Worm (Caenorhabditis elegans) whole organism, early embryonic: ENCODE measurements around the gene npp-26.

ENCODE experiments used
- B0310.2 ChIP-seq: sonication (generic microtip); optimal IDR thresholded peaks from 2 replicates; lab custom pipeline; 2016; ENCODE audit warnings: mild to moderate bottlenecking, missing genetic modification characterization, missing compliant biosample characterization
- F13C5.2 ChIP-seq: sonication (generic microtip); optimal IDR thresholded peaks from 2 replicates; lab custom pipeline; 2017; ENCODE audit warnings: mild to moderate bottlenecking, missing genetic modification characterization, inconsistent platforms, missing compliant biosample characterization
- aly-1 ChIP-seq: sonication (generic microtip); optimal IDR thresholded peaks from 2 replicates; lab custom pipeline; 2016; ENCODE audit warnings: missing genetic modification characterization, missing compliant biosample characterization
- ama-1 ChIP-seq: fragments of 150-350 bp; optimal IDR thresholded peaks from 2 replicates; lab custom pipeline; 2014
- ceh-13 ChIP-seq: fragments of 200-800 bp; sonication (Bioruptor generic); optimal IDR thresholded peaks from 2 replicates; lab custom pipeline; 2018; ENCODE audit warnings: mild to moderate bottlenecking, missing genetic modification characterization, missing compliant biosample characterization
- ceh-36 ChIP-seq: sonication (generic microtip); optimal IDR thresholded peaks from 2 replicates; lab custom pipeline; 2016; ENCODE audit warnings: missing genetic modification characterization, inconsistent platforms, missing compliant biosample characterization
- ets-7 ChIP-seq: sonication (generic microtip); optimal IDR thresholded peaks from 2 replicates; lab custom pipeline; 2016; ENCODE audit warnings: missing genotype, missing genetic modification characterization, missing compliant biosample characterization
- flt-1 ChIP-seq: fragments of 200-800 bp; sonication (Bioruptor generic); IDR thresholded peaks from 2 replicates; pipeline ENCODE4 v1.3.6; 2022; ENCODE audit warnings: missing genetic modification characterization, missing compliant biosample characterization
- hmbx-1 ChIP-seq: sonication (generic microtip); optimal IDR thresholded peaks from 2 replicates; lab custom pipeline; 2016; ENCODE audit warnings: mild to moderate bottlenecking, missing genetic modification characterization, missing compliant biosample characterization
- hmg-4 ChIP-seq: fragments of 200-800 bp; sonication (Bioruptor generic); optimal IDR thresholded peaks from 2 replicates; lab custom pipeline; 2018; ENCODE audit warnings: mild to moderate bottlenecking, missing genetic modification characterization, missing compliant biosample characterization
- hnd-1 ChIP-seq: sonication (generic microtip); optimal IDR thresholded peaks from 2 replicates; lab custom pipeline; 2016; ENCODE audit warnings: missing genetic modification characterization, missing compliant biosample characterization
- pes-1 ChIP-seq: fragments of 200-800 bp; sonication (Bioruptor generic); IDR thresholded peaks from 2 replicates; pipeline ENCODE4 v1.3.6; 2022; ENCODE audit warnings: missing genetic modification reagents, missing genetic modification characterization, missing compliant biosample characterization
- scrt-1 ChIP-seq: fragments of 200-800 bp; sonication (Bioruptor generic); IDR thresholded peaks from 2 replicates; pipeline ENCODE4 v1.3.6; 2022; ENCODE audit warnings: missing genetic modification characterization, missing compliant biosample characterization
- sea-1 ChIP-seq: fragments of 200-800 bp; sonication (Bioruptor generic); conservative IDR thresholded peaks from 2 replicates; pipeline ENCODE4 v1.3.6; 2022; ENCODE audit warnings: missing genetic modification characterization, missing compliant biosample characterization
- tbx-11 ChIP-seq: fragments of 200-800 bp; sonication (Bioruptor generic); IDR thresholded peaks from 2 replicates; pipeline ENCODE4 v1.3.6; 2022; ENCODE audit warnings: missing genetic modification characterization, missing compliant biosample characterization
- tbx-37 ChIP-seq: fragments of 200-800 bp; sonication (Bioruptor generic); conservative IDR thresholded peaks from 2 replicates; pipeline ENCODE4 v1.3.6; 2022; ENCODE audit warnings: missing genetic modification reagents, missing genetic modification characterization, missing compliant biosample characterization
- tra-4 ChIP-seq: sonication (generic microtip); optimal IDR thresholded peaks from 2 replicates; lab custom pipeline; 2017; ENCODE audit warnings: missing genetic modification characterization, missing compliant biosample characterization

Gene npp-26

DNA sequence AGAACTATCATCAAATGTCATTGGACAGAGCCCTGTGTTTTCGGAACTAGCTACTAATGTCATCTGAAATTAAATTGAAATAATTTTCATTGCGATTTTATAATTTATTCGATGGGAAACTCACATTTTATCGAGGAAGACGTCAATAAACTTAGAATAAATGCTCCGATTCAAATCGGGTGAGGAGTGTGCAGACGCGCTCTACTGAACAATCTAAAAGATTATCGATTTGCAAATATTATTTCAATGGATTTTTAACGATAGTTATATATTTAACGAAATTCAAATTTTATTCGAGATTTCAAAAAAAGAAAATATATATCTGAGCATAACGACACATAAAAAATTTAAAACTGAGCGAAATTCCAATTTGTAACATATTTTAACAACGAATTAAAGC is 34.6 kb downstream of the npp-26 start, which contains the start of gene eor-1:
Gene eor-1, minus strand, starts transcription at position 65 of the 400 bp plus-strand sequence.
- TF ChIP-seq ama-1 (lab: Kevin White, UChicago) (no peak), hmbx-1 (tag; lab: Kevin White, UChicago) (no peak), aly-1 (tag; lab: Kevin White, UChicago) (no peak), hmg-4 (GFP tag; lab: Kevin White, UChicago) (no peak), flt-1 (GFP tag; lab: Robert Waterston, UW) (no peak), ceh-13 (GFP tag; lab: Kevin White, UChicago) (no peak), F13C5.2 (tag; lab: Kevin White, UChicago) (no peak), tra-4 (tag; lab: Kevin White, UChicago) (no peak)

DNA sequence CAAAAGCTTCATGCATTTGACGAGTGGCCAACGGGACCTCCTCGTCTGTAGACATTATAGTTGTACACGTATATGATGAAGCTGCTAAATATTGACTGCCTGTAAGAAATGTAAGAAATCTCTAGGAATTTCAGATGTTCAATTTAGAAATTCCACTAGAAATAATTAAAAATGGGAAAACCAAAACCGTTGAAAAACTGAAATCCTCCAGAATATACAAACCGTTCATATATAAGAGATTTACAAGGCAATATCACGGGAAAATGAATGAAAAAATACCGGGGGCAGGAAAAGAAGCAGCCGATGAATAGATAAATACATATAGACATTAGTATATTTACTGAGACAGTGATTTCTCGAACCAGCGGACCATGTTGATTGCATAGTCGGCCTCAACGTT is 38.0 kb downstream of the npp-26 start, which contains the start of gene dpf-7:
Gene dpf-7, minus strand, starts transcription at position 101 of the 400 bp plus-strand sequence.
- TF ChIP-seq ceh-13 (GFP tag; lab: Kevin White, UChicago) (no peak), B0310.2 (tag; lab: Kevin White, UChicago) (no peak), F13C5.2 (tag; lab: Kevin White, UChicago) (no peak), tbx-11 (GFP tag; lab: Robert Waterston, UW) (no peak), ama-1 (lab: Kevin White, UChicago) (no peak), ceh-36 (tag; lab: Kevin White, UChicago) (no peak), scrt-1 (GFP tag; lab: Robert Waterston, UW) (no peak), tbx-37 (GFP tag; lab: Robert Waterston, UW) (no peak), hmg-4 (GFP tag; lab: Kevin White, UChicago) (no peak), flt-1 (GFP tag; lab: Robert Waterston, UW) (no peak), hmbx-1 (tag; lab: Kevin White, UChicago) (no peak), aly-1 (tag; lab: Kevin White, UChicago) (no peak), hnd-1 (no peak), sea-1 (no peak)

DNA sequence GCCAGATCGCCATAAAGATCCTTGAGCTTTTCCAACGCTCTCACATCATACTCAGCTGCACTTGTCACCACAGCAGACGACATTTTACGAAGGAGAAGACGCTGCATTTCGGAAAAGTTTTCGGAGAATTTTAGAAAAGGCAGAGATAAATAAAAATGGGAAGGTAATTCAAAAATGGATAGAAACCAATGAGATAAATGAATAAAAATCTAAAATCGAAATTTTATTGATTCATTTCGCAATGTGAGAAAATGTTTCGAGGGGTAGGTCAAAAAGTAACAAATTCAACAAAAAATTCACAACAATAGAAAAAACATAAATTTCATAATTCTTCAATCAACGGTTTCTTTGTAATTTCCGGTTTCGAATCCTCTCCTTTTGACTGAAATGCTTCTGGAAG is 42.0 kb downstream of the npp-26 start, which contains the start of gene dpf-5:
Gene dpf-5, minus strand, starts transcription at position 101 of the 400 bp plus-strand sequence.
- TF ChIP-seq hmg-4 (GFP tag; lab: Kevin White, UChicago) (no peak), flt-1 (GFP tag; lab: Robert Waterston, UW) (no peak), scrt-1 (GFP tag; lab: Robert Waterston, UW) (no peak), B0310.2 (tag; lab: Kevin White, UChicago) (no peak), ceh-13 (GFP tag; lab: Kevin White, UChicago) (no peak), sea-1 (no peak), hnd-1 (no peak), ceh-36 (tag; lab: Kevin White, UChicago) (no peak), tbx-37 (GFP tag; lab: Robert Waterston, UW) (no peak), aly-1 (tag; lab: Kevin White, UChicago) (no peak), tra-4 (tag; lab: Kevin White, UChicago) (no peak), F13C5.2 (tag; lab: Kevin White, UChicago) (no peak), ama-1 (lab: Kevin White, UChicago) (no peak), hmbx-1 (tag; lab: Kevin White, UChicago) (no peak), pes-1 (GFP tag; lab: Robert Waterston, UW) (no peak), ets-7 (tag; lab: Kevin White, UChicago) (no peak), tbx-11 (GFP tag; lab: Robert Waterston, UW) (no peak)

DNA sequence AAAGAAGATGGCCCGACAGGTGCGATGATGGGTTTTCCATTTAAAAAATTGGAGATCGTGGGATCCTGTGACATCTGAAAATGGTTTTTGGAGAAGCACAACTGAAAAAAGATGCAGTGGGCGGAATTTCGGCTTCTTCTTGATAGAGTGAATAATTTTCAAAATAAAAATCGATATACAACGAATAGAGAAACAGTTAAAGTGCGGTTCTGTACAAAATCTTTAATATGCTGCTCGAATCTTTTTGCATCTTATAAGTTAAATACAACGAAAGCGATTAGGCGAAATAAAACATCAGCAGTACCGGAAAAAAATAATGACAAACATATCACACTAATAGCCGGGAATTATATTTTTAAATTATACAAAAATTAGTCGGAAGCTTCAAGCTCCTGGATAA is 42.7 kb downstream of the npp-26 start, which contains the start of gene H06H21.11:
Gene H06H21.11, minus strand, starts transcription at position 101 of the 400 bp plus-strand sequence.
- TF ChIP-seq flt-1 (GFP tag; lab: Robert Waterston, UW) (no peak), B0310.2 (tag; lab: Kevin White, UChicago) (no peak), sea-1 (no peak), pes-1 (GFP tag; lab: Robert Waterston, UW) (no peak), scrt-1 (GFP tag; lab: Robert Waterston, UW) (no peak), ceh-13 (GFP tag; lab: Kevin White, UChicago) (no peak), tbx-11 (GFP tag; lab: Robert Waterston, UW) (no peak), hmg-4 (GFP tag; lab: Kevin White, UChicago) (no peak)

DNA sequence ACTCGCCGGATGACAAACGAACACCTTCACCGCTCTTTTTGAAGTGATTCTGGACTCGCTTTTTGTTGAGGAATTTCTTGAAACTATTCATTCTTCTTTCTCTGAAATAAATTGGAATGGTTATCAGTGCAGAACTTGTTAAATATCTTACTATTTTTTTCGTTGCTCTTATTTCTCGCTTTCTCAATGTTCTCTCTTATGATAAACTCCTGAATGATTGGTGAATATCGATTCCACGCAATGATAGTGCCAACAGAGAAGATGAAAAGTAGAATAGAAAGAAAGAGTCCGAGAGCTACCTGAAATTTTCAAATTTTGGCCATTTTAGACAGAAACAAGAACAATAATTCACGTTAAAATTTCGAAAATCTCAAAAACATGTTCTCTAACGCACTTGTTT is 44.9 kb downstream of the npp-26 start, which contains the start of gene ubxn-6:
Gene ubxn-6, minus strand, starts transcription at position 101 of the 400 bp plus-strand sequence.
- TF ChIP-seq B0310.2 (tag; lab: Kevin White, UChicago) (no peak), tbx-37 (GFP tag; lab: Robert Waterston, UW) (no peak)

DNA sequence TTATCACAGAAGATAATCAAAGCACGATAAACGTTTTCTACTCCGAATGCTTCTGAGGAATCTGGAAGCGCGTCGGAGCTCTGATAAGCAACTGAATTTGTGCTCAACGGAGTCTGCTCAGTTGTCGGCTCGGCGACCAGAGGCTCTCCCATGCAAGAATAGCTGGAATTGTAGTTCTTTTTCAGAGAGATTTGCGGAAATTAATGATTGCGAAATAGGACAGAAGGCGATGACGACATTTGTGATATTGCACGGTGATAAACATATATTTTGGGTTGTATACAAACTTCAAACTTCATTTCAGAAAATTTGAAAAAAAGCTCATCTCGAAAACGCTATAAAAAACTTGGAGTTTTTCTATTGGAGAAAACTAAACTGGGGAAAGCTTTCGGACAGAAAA is 45.3 kb downstream of the npp-26 start, which contains the start of gene H06H21.37:
Gene H06H21.37, minus strand, starts transcription at position 162 of the 400 bp plus-strand sequence.
- TF ChIP-seq flt-1 (GFP tag; lab: Robert Waterston, UW) (no peak), ama-1 (lab: Kevin White, UChicago) (no peak), B0310.2 (tag; lab: Kevin White, UChicago) (no peak), sea-1 (no peak), ets-7 (tag; lab: Kevin White, UChicago) (no peak), F13C5.2 (tag; lab: Kevin White, UChicago) (no peak)

DNA sequence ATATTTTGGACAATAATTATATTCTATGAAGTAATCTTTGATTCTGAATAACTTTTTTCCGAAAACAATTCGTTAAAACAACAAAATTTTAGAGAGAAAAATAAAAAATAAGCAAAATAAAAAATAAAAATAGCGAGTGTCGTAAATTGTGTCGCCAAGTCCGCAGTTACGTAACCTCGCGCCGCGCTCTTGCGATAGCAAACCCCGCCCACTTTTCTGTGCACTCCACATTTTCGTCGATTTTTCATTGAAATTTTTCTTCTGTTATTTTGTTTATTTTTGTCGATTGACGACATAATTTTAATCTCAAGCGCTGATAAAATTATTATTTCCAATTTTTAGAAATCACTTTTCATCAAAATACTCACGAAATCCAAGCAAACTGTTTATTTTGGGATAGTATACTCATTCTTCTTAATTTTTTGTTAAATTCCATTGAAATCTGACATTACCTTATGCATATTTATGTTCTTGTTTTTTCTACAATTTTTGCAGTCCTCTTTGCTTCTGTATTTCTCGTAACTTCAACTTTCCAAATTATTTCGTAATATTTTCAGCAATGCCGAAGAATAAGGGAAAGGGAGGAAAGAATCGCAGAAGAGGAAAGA is 46.0 kb downstream of the npp-26 start, which contains the start of gene eif-1.A:
Gene eif-1.A, plus strand, starts transcription at position 558 of the 608 bp plus-strand sequence.
- TF ChIP-seq F13C5.2 (tag; lab: Kevin White, UChicago), result peak; percentile 58
- no peak for TF ChIP-seq aly-1 (tag; lab: Kevin White, UChicago)
- TF ChIP-seq tbx-37 (GFP tag; lab: Robert Waterston, UW), result 0 out of 2 replicates have a peak, but pooled peaks have one; percentile 22
- TF ChIP-seq tbx-11 (GFP tag; lab: Robert Waterston, UW), result no peak
- TF ChIP-seq hnd-1, result no peak
